Fruit fly (Drosophila melanogaster) whole organism, embryonic: ENCODE results near the gene CG14684.

Experiments used
- Asciz ChIP-seq: fragments of 200-800 bp; sonication (Bioruptor generic); optimal IDR thresholded peaks from 2 replicates; lab custom pipeline; 2017; ENCODE audit warnings: missing biosample characterization, mild to moderate bottlenecking, missing genetic modification characterization, missing genetic modification reagents
- Atf-2 ChIP-seq: fragments of 200-800 bp; sonication (Bioruptor generic); optimal IDR thresholded peaks from 2 replicates; lab custom pipeline; 2016; ENCODE audit warnings: missing biosample characterization, missing genetic modification characterization
- B-H1 ChIP-seq: fragments of 200-800 bp; sonication (Bioruptor generic); IDR thresholded peaks from 3 replicates; pipeline ENCODE4 v1.3.6; 2022; ENCODE audit warnings: missing biosample characterization, missing genetic modification characterization
- CG11398 ChIP-seq: fragments of 200-800 bp; sonication (Bioruptor generic); optimal IDR thresholded peaks from 2 replicates; lab custom pipeline; 2016; ENCODE audit warnings: missing biosample characterization, missing genetic modification characterization
- CG13894 ChIP-seq: fragments of 200-800 bp; sonication (Bioruptor generic); optimal IDR thresholded peaks from 3 replicates; lab custom pipeline; 2018; ENCODE audit warnings: missing biosample characterization, mild to moderate bottlenecking, missing genetic modification characterization, moderate library complexity
- CG17361 ChIP-seq: fragments of 200-800 bp; sonication (Bioruptor generic); IDR thresholded peaks from 3 replicates; pipeline ENCODE4 v1.3.6; 2022; ENCODE audit warnings: missing biosample characterization, missing genetic modification characterization
- CG17385 ChIP-seq: fragments of 200-800 bp; sonication (Bioruptor generic); optimal IDR thresholded peaks from 3 replicates; lab custom pipeline; 2018; ENCODE audit warnings: missing biosample characterization, mild to moderate bottlenecking, missing genetic modification characterization
- CG1792 ChIP-seq: fragments of 200-800 bp; sonication (Bioruptor generic); optimal IDR thresholded peaks from 2 replicates; lab custom pipeline; 2016; ENCODE audit warnings: missing biosample characterization, missing genetic modification characterization
- CG18599 ChIP-seq: fragments of 200-800 bp; sonication (Bioruptor generic); optimal IDR thresholded peaks from 3 replicates; lab custom pipeline; 2017; ENCODE audit warnings: missing biosample characterization, missing genetic modification characterization, mild to moderate bottlenecking, moderate library complexity, missing genetic modification reagents
- CG2199 ChIP-seq: fragments of 200-800 bp; sonication (Bioruptor generic); IDR thresholded peaks from 3 replicates; pipeline ENCODE4 v1.3.6; 2022; ENCODE audit warnings: missing biosample characterization, missing genetic modification characterization
- CG2712 ChIP-seq: fragments of 200-800 bp; optimal IDR thresholded peaks from 3 replicates; lab custom pipeline; 2019; ENCODE audit warnings: missing biosample characterization, mild to moderate bottlenecking, missing genetic modification characterization, moderate library complexity
- CG32772 ChIP-seq: fragments of 200-800 bp; sonication (Bioruptor generic); IDR thresholded peaks from 2 replicates; pipeline ENCODE4 v1.3.6; 2022; ENCODE audit warnings: missing biosample characterization, missing genetic modification characterization
- CG3838 ChIP-seq: fragments of 200-800 bp; sonication (Bioruptor generic); optimal IDR thresholded peaks from 3 replicates; lab custom pipeline; 2016; ENCODE audit warnings: missing biosample characterization, missing genetic modification characterization
- CG43689 ChIP-seq: fragments of 200-800 bp; sonication (Bioruptor generic); IDR thresholded peaks from 2 replicates; pipeline ENCODE4 v1.3.6; 2022; ENCODE audit warnings: missing biosample characterization, missing genetic modification characterization
- CG4617 ChIP-seq: fragments of 200-800 bp; sonication (Bioruptor generic); optimal IDR thresholded peaks from 3 replicates; lab custom pipeline; 2016; ENCODE audit warnings: missing biosample characterization, missing genetic modification characterization, borderline replicate concordance
- CG5180 ChIP-seq: fragments of 200-800 bp; sonication (Bioruptor generic); optimal IDR thresholded peaks from 3 replicates; lab custom pipeline; 2017; ENCODE audit warnings: missing biosample characterization, missing genetic modification characterization, mild to moderate bottlenecking, moderate library complexity, missing genetic modification reagents
- CG6813 ChIP-seq: fragments of 200-800 bp; sonication (Bioruptor generic); optimal IDR thresholded peaks from 2 replicates; lab custom pipeline; 2017; ENCODE audit warnings: missing biosample characterization, missing genetic modification characterization, mild to moderate bottlenecking, moderate library complexity, missing genetic modification reagents
- CG7271 ChIP-seq: fragments of 200-800 bp; sonication (Bioruptor generic); optimal IDR thresholded peaks from 2 replicates; lab custom pipeline; 2018; ENCODE audit warnings: missing biosample characterization, mild to moderate bottlenecking, missing genetic modification characterization, moderate library complexity
- CG7987 ChIP-seq: fragments of 200-800 bp; sonication (Bioruptor generic); optimal IDR thresholded peaks from 2 replicates; lab custom pipeline; 2018; ENCODE audit warnings: missing biosample characterization, mild to moderate bottlenecking, missing genetic modification characterization, moderate library complexity
- CG8281 ChIP-seq: fragments of 200-800 bp; sonication (Bioruptor generic); optimal IDR thresholded peaks from 2 replicates; lab custom pipeline; 2018; ENCODE audit warnings: missing biosample characterization, mild to moderate bottlenecking, missing genetic modification characterization, moderate library complexity
- CoRest ChIP-seq: fragments of 200-800 bp; sonication (Bioruptor generic); optimal IDR thresholded peaks from 3 replicates; lab custom pipeline; 2018; ENCODE audit warnings: missing biosample characterization, mild to moderate bottlenecking, missing genetic modification characterization, moderate library complexity
- CrebB ChIP-seq: fragments of 200-800 bp; sonication (Bioruptor generic); optimal IDR thresholded peaks from 3 replicates; lab custom pipeline; 2018; ENCODE audit warnings: missing biosample characterization, mild to moderate bottlenecking, missing genetic modification characterization
- D19A ChIP-seq: fragments of 200-800 bp; optimal IDR thresholded peaks from 3 replicates; lab custom pipeline; 2019; ENCODE audit warnings: missing biosample characterization, mild to moderate bottlenecking, missing genetic modification characterization, moderate library complexity
- HHEX ChIP-seq: fragments of 200-800 bp; sonication (Bioruptor generic); optimal IDR thresholded peaks from 3 replicates; lab custom pipeline; 2017; ENCODE audit warnings: missing biosample characterization, mild to moderate bottlenecking, missing genetic modification characterization, missing genetic modification reagents
- Hmr ChIP-seq: fragments of 200-800 bp; sonication (Bioruptor generic); optimal IDR thresholded peaks from 3 replicates; lab custom pipeline; 2017; ENCODE audit warnings: mild to moderate bottlenecking, missing biosample characterization, missing genetic modification reagents, missing genetic modification characterization
- Hr3 ChIP-seq: fragments of 200-800 bp; sonication (Bioruptor generic); optimal IDR thresholded peaks from 3 replicates; lab custom pipeline; 2016; ENCODE audit warnings: missing biosample characterization, missing genetic modification characterization
- MTF-1 ChIP-seq: fragments of 200-800 bp; sonication (Bioruptor generic); optimal IDR thresholded peaks from 2 replicates; lab custom pipeline; 2018; ENCODE audit warnings: missing biosample characterization, mild to moderate bottlenecking, missing genetic modification characterization, borderline replicate concordance
- Mrtf ChIP-seq: fragments of 200-800 bp; sonication (Bioruptor generic); IDR thresholded peaks from 3 replicates; pipeline ENCODE4 v1.3.6; 2022; ENCODE audit warnings: missing biosample characterization, missing genetic modification characterization
- NK7.1 ChIP-seq: fragments of 200-800 bp; sonication (Bioruptor generic); optimal IDR thresholded peaks from 3 replicates; lab custom pipeline; 2016; ENCODE audit warnings: missing biosample characterization, missing genetic modification characterization
- Nf-YA ChIP-seq: fragments of 200-800 bp; sonication (Bioruptor generic); IDR thresholded peaks from 2 replicates; pipeline ENCODE4 v1.3.6; 2022; ENCODE audit warnings: missing biosample characterization, missing genetic modification characterization
- Sry-δ ChIP-seq: fragments of 200-800 bp; sonication (Bioruptor generic); optimal IDR thresholded peaks from 2 replicates; lab custom pipeline; 2016; ENCODE audit warnings: missing biosample characterization, missing genetic modification characterization
- YL-1 ChIP-seq: fragments of 200-800 bp; sonication (Bioruptor generic); optimal IDR thresholded peaks from 3 replicates; lab custom pipeline; 2017; ENCODE audit warnings: missing biosample characterization, mild to moderate bottlenecking, missing genetic modification characterization
- br ChIP-seq: fragments of >200 bp; optimal IDR thresholded peaks from 2 replicates; lab custom pipeline; 2017
- crp ChIP-seq, 2 experiments: fragments of 200-800 bp; sonication (Bioruptor generic); optimal IDR thresholded peaks; 2 replicates in 1 of 2; 3 replicates in 1 of 2; lab custom pipeline; 2017; ENCODE audit warnings: missing biosample characterization in 2 of 2, missing genetic modification characterization in 2 of 2, mild to moderate bottlenecking in 1 of 2, moderate library complexity in 1 of 2
- dan ChIP-seq: fragments of 200-800 bp; sonication (Bioruptor generic); IDR thresholded peaks from 2 replicates; pipeline ENCODE4 v1.3.6; 2022; ENCODE audit warnings: missing biosample characterization, missing genetic modification characterization
- gfzf ChIP-seq: fragments of 200-800 bp; sonication (Bioruptor generic); optimal IDR thresholded peaks from 2 replicates; lab custom pipeline; 2016; ENCODE audit warnings: missing biosample characterization, mild to moderate bottlenecking, missing genetic modification characterization, moderate library complexity
- hbn ChIP-seq: fragments of 200-800 bp; sonication (Bioruptor generic); IDR thresholded peaks from 2 replicates; pipeline ENCODE4 v1.3.6; 2022; ENCODE audit warnings: missing biosample characterization, missing genetic modification characterization; ENCODE audit not compliant: partially characterized antibody
- klu ChIP-seq: fragments of 200-800 bp; sonication (Bioruptor generic); IDR thresholded peaks from 2 replicates; pipeline ENCODE4 v1.3.6; 2022; ENCODE audit warnings: missing biosample characterization, missing genetic modification characterization
- knrl ChIP-seq: fragments of 200-800 bp; sonication (Bioruptor generic); IDR thresholded peaks from 3 replicates; pipeline ENCODE4 v1.3.6; 2022; ENCODE audit warnings: missing biosample characterization, missing genetic modification characterization; ENCODE audit not compliant: partially characterized antibody
- lilli ChIP-seq: fragments of 200-800 bp; sonication (Bioruptor generic); optimal IDR thresholded peaks from 3 replicates; lab custom pipeline; 2016; ENCODE audit warnings: missing biosample characterization, missing genetic modification characterization
- nau ChIP-seq: fragments of 200-800 bp; sonication (Bioruptor generic); optimal IDR thresholded peaks from 3 replicates; lab custom pipeline; 2017; ENCODE audit warnings: missing biosample characterization, mild to moderate bottlenecking, missing genetic modification characterization, missing genetic modification reagents
- nom ChIP-seq: fragments of 200-800 bp; sonication (Bioruptor generic); optimal IDR thresholded peaks from 2 replicates; lab custom pipeline; 2017; ENCODE audit warnings: missing biosample characterization, missing genetic modification characterization, mild to moderate bottlenecking, moderate library complexity, missing genetic modification reagents
- p53 ChIP-seq: fragments of 200-800 bp; sonication (Bioruptor generic); optimal IDR thresholded peaks from 2 replicates; lab custom pipeline; 2016; ENCODE audit warnings: missing biosample characterization, missing genetic modification characterization
- pfk ChIP-seq: fragments of 200-800 bp; sonication (Bioruptor generic); optimal IDR thresholded peaks from 2 replicates; lab custom pipeline; 2018; ENCODE audit warnings: missing biosample characterization, mild to moderate bottlenecking, missing genetic modification characterization, moderate library complexity
- repo ChIP-seq: fragments of 200-800 bp; sonication (Bioruptor generic); optimal IDR thresholded peaks from 2 replicates; lab custom pipeline; 2016; ENCODE audit warnings: missing biosample characterization, missing genetic modification characterization
- scrt ChIP-seq: fragments of 200-800 bp; sonication (Bioruptor generic); optimal IDR thresholded peaks from 2 replicates; lab custom pipeline; 2018; ENCODE audit warnings: missing biosample characterization, mild to moderate bottlenecking, missing genetic modification characterization, moderate library complexity
- sim ChIP-seq: fragments of 200-800 bp; sonication (Bioruptor generic); IDR thresholded peaks from 2 replicates; pipeline ENCODE4 v1.3.6; 2022; ENCODE audit warnings: missing biosample characterization, missing genetic modification characterization
- tap ChIP-seq: fragments of 200-800 bp; optimal IDR thresholded peaks from 3 replicates; lab custom pipeline; 2019; ENCODE audit warnings: missing biosample characterization, mild to moderate bottlenecking, missing genetic modification characterization, moderate library complexity
- unc-4 ChIP-seq: fragments of 200-800 bp; sonication (Bioruptor generic); IDR thresholded peaks from 2 replicates; pipeline ENCODE4 v1.3.6; 2022; ENCODE audit warnings: missing biosample characterization, missing genetic modification characterization; ENCODE audit not compliant: partially characterized antibody
- zen ChIP-seq: fragments of 200-800 bp; sonication (Bioruptor generic); optimal IDR thresholded peaks from 3 replicates; lab custom pipeline; 2018; ENCODE audit warnings: missing biosample characterization, mild to moderate bottlenecking, missing genetic modification characterization, moderate library complexity

Gene CG14684

dm6 chr3R:10664942-10665341, 41.8 kb upstream of the CG14684 start (continued):
- TF ChIP-seq CG4617 (GFP tag; lab: Kevin White, UChicago), result no peak
- peak; percentile 59 for TF ChIP-seq repo
- peak; percentile 58 for TF ChIP-seq CG18599 (GFP tag; lab: Kevin White, UChicago)
- peak; percentile 24 for TF ChIP-seq CG8281 (tag; lab: Kevin White, UChicago)
- TF ChIP-seq MTF-1 (GFP tag; lab: Kevin White, UChicago), result peak; percentile 85
- peak; percentile 42 for TF ChIP-seq tap (tag; lab: Kevin White, UChicago)
- TF ChIP-seq unc-4 (GFP tag; lab: Robert Waterston, UW), result no peak
- TF ChIP-seq Asciz (GFP tag; lab: Kevin White, UChicago), result peak; percentile 47
- TF ChIP-seq br, result no peak
- TF ChIP-seq Mrtf (GFP tag; lab: Robert Waterston, UW), result peak; percentile 44; the same call in 1 of the 3 replicates
- no peak for TF ChIP-seq Atf-2 (GFP tag; lab: Kevin White, UChicago)
- TF ChIP-seq CG17361 (GFP tag; lab: Robert Waterston, UW), result 0 out of 3 replicates have a peak, but pooled peaks have one; percentile 48
- TF ChIP-seq hbn (GFP tag; lab: Robert Waterston, UW), result no peak
- no peak for TF ChIP-seq p53
- peak; percentile 45 for TF ChIP-seq CG5180 (GFP tag; lab: Kevin White, UChicago)
- TF ChIP-seq nau, result peak; percentile 57
- peak; percentile 63 for TF ChIP-seq CG2712 (tag; lab: Kevin White, UChicago)
- TF ChIP-seq Hr3 (GFP tag; lab: Kevin White, UChicago), result no peak
- no peak for TF ChIP-seq lilli
- peak; percentile 51; the same call in 1 of the 2 replicates for TF ChIP-seq sim
- peak; percentile 62 for TF ChIP-seq CG17385 (GFP tag; lab: Kevin White, UChicago)
- TF ChIP-seq knrl (GFP tag; lab: Robert Waterston, UW), result no peak
- no peak for TF ChIP-seq klu (GFP tag; lab: Robert Waterston, UW)
- TF ChIP-seq CG6813 (GFP tag; lab: Kevin White, UChicago), result peak; percentile 80
- no peak for TF ChIP-seq pfk (GFP tag; lab: Kevin White, UChicago)
- peak; percentile 98 for TF ChIP-seq Nf-YA
- TF ChIP-seq NK7.1 (GFP tag; lab: Kevin White, UChicago), result peak; percentile 23
- no peak for TF ChIP-seq dan (GFP tag; lab: Robert Waterston, UW)
- TF ChIP-seq CG2199 (GFP tag; lab: Robert Waterston, UW), result peak; percentile 97
- peak; percentile 42 for TF ChIP-seq CG11398
- TF ChIP-seq CG7987 (GFP tag; lab: Kevin White, UChicago), result peak; percentile 60
- no peak for TF ChIP-seq CG1792
- peak; percentile 56 for TF ChIP-seq D19A (tag; lab: Kevin White, UChicago)
- no peak for TF ChIP-seq CG43689 (GFP tag; lab: Robert Waterston, UW)
- TF ChIP-seq zen, result peak; percentile 74
- peak; percentile 65 for TF ChIP-seq CoRest (tag; lab: Kevin White, UChicago)
- peak; percentile 3 for TF ChIP-seq CrebB (tag; lab: Kevin White, UChicago)
- no peak; the same call in 2 of the 3 replicates for TF ChIP-seq B-H1
- TF ChIP-seq gfzf (GFP tag; lab: Kevin White, UChicago), result no peak
- peak; percentile 10 for TF ChIP-seq YL-1 (GFP tag; lab: Kevin White, UChicago)
- peak; percentile 51 for TF ChIP-seq HHEX (GFP tag; lab: Kevin White, UChicago)
- TF ChIP-seq scrt (GFP tag; lab: Kevin White, UChicago), result peak; percentile 56
- no peak for TF ChIP-seq CG3838 (GFP tag; lab: Kevin White, UChicago)
- peak; percentile 53 for TF ChIP-seq nom
- peak; percentile 64; the same call in 1 of the 2 replicates for TF ChIP-seq CG32772 (GFP tag; lab: Robert Waterston, UW)
- peak; percentile 1 for TF ChIP-seq Sry-δ (GFP tag; lab: Kevin White, UChicago)
- peak; percentile 54 for TF ChIP-seq Hmr (GFP tag; lab: Kevin White, UChicago)
- TF ChIP-seq CG7271 (tag; lab: Kevin White, UChicago), result no peak
- no peak for TF ChIP-seq CG13894
- peak in 1 of 2 experiments; percentile 0 for TF ChIP-seq crp (GFP tag; optimal IDR thresholded peaks at IDR 0.05; lab: Kevin White, UChicago)
